Fruit fly (Drosophila melanogaster) whole organism, wandering third instar larva: Measurements from ENCODE around the gene CG15406.

Experiments
- Abd-B ChIP-seq: fragments of >200 bp; optimal IDR thresholded peaks from 2 replicates; lab custom pipeline; 2017; ENCODE audit warnings: missing biosample characterization, missing genetic modification characterization
- CG32264 ChIP-seq: fragments of 200-800 bp; sonication (Bioruptor generic); optimal IDR thresholded peaks from 2 replicates; lab custom pipeline; 2016; ENCODE audit warnings: missing biosample characterization, missing genetic modification characterization
- Hr78 ChIP-seq: fragments of >200 bp; optimal IDR thresholded peaks from 2 replicates; lab custom pipeline; 2017; ENCODE audit warnings: missing biosample characterization, missing genetic modification characterization
- OdsH ChIP-seq: fragments of 200-800 bp; sonication (Bioruptor generic); optimal IDR thresholded peaks from 2 replicates; lab custom pipeline; 2016; ENCODE audit warnings: missing biosample characterization, mild to moderate bottlenecking, missing genetic modification characterization
- Sp1 ChIP-seq: fragments of 200-800 bp; sonication (Bioruptor generic); optimal IDR thresholded peaks from 3 replicates; lab custom pipeline; 2019; ENCODE audit warnings: missing biosample characterization, mild to moderate bottlenecking, missing genetic modification characterization, moderate library complexity
- dmrt93B ChIP-seq: fragments of 200-800 bp; sonication (Bioruptor generic); optimal IDR thresholded peaks from 2 replicates; lab custom pipeline; 2018; ENCODE audit warnings: missing biosample characterization, mild to moderate bottlenecking, missing genetic modification characterization
- h ChIP-seq: fragments of 200-800 bp; sonication (Bioruptor generic); optimal IDR thresholded peaks from 3 replicates; lab custom pipeline; 2016; ENCODE audit warnings: missing biosample characterization, mild to moderate bottlenecking, missing genetic modification characterization
- pan ChIP-seq: fragments of >200 bp; optimal IDR thresholded peaks from 2 replicates; lab custom pipeline; 2017
- psq ChIP-seq: fragments of 200-800 bp; sonication (Bioruptor generic); optimal IDR thresholded peaks from 3 replicates; lab custom pipeline; 2017; ENCODE audit warnings: missing biosample characterization, mild to moderate bottlenecking, missing genetic modification characterization, moderate library complexity
- sv ChIP-seq: fragments of 200-800 bp; sonication (Bioruptor generic); optimal IDR thresholded peaks from 3 replicates; lab custom pipeline; 2016; ENCODE audit warnings: missing biosample characterization, missing genetic modification characterization

dm6 chr2L:3339420-3339819 is 30.4 kb downstream of the CG15406 start:
- TF ChIP-seq Abd-B (no peak), Hr78 (GFP tag; lab: Kevin White, UChicago) (no peak), CG32264 (GFP tag; lab: Kevin White, UChicago) (no peak), h (GFP tag; lab: Kevin White, UChicago) (no peak), OdsH (GFP tag; lab: Kevin White, UChicago) (no peak), sv (GFP tag; lab: Kevin White, UChicago) (no peak), dmrt93B (GFP tag; lab: Kevin White, UChicago) (no peak), pan (lab: Kevin White, UChicago) (no peak), Sp1 (GFP tag; lab: Kevin White, UChicago) (peak; percentile 9), psq (GFP tag; lab: Kevin White, UChicago) (peak; percentile 4)
